Worm (Caenorhabditis elegans) whole organism, midembryonic: ENCODE results near the gene W04B5.5.
"Not testable (repeated sequence)": the region's sequence is repeated elsewhere in the genome, so short reads cannot be mapped to it uniquely, and the experiment has no call there.

Experiments
- T22C8.4 ChIP-seq: fragments of 200-800 bp; sonication (Bioruptor generic); IDR thresholded peaks from 2 replicates; pipeline ENCODE4 v1.3.6; 2022; ENCODE audit warnings: missing genetic modification characterization, missing compliant biosample characterization
- cog-1 ChIP-seq: sonication (generic microtip); optimal IDR thresholded peaks from 2 replicates; lab custom pipeline; 2016; ENCODE audit warnings: missing genetic modification characterization, missing compliant biosample characterization
- flt-1 ChIP-seq: fragments of 200-800 bp; sonication (Bioruptor generic); IDR thresholded peaks from 2 replicates; pipeline ENCODE4 v1.3.6; 2022; ENCODE audit warnings: missing genetic modification characterization, missing compliant biosample characterization
- klf-2 ChIP-seq: fragments of 200-800 bp; sonication (Bioruptor generic); conservative IDR thresholded peaks from 2 replicates; pipeline ENCODE4 v1.3.6; 2022; ENCODE audit warnings: missing genetic modification reagents, missing genetic modification characterization, missing compliant biosample characterization
- med-1 ChIP-seq: sonication (generic microtip); optimal IDR thresholded peaks from 2 replicates; lab custom pipeline; 2017; ENCODE audit warnings: missing genetic modification characterization, mild to moderate bottlenecking, missing compliant biosample characterization, antibody characterized with exemption, missing genetic modification reagents; ENCODE audit not compliant: insufficient read depth
- ref-1 ChIP-seq: fragments of 200-800 bp; sonication (Bioruptor generic); conservative IDR thresholded peaks from 2 replicates; pipeline ENCODE4 v1.3.6; 2022; ENCODE audit warnings: missing genetic modification reagents, missing genetic modification characterization, missing compliant biosample characterization
- tab-1 ChIP-seq: fragments of 200-800 bp; sonication (Bioruptor generic); IDR thresholded peaks from 2 replicates; pipeline ENCODE4 v1.3.6; 2022; ENCODE audit warnings: missing genetic modification characterization, missing compliant biosample characterization
- ztf-23 ChIP-seq: fragments of 200-800 bp; sonication (Bioruptor generic); IDR thresholded peaks from 2 replicates; pipeline ENCODE4 v1.3.6; 2022; ENCODE audit warnings: missing genetic modification reagents, missing genetic modification characterization, missing compliant biosample characterization
- ztf-29 ChIP-seq: fragments of 200-800 bp; sonication (Bioruptor generic); IDR thresholded peaks from 2 replicates; pipeline ENCODE4 v1.3.6; 2022; ENCODE audit warnings: missing genetic modification reagents, missing genetic modification characterization, missing compliant biosample characterization

The W04B5.5 gene

ce11 chrIII:2418159-2418658, at the start of gene W04B5.5, which contains the start of gene W04B5.3:
TSS of gene W04B5.5 (minus strand) at chrIII:2418209.
TSS of gene W04B5.3 (plus strand) at chrIII:2418514.
- no peak for TF ChIP-seq tab-1 (GFP tag; lab: Robert Waterston, UW)
- no peak for TF ChIP-seq med-1 (GFP tag; lab: Kevin White, UChicago)
- no peak for TF ChIP-seq ztf-23 (GFP tag; lab: Robert Waterston, UW)
- no peak for TF ChIP-seq flt-1 (GFP tag; lab: Robert Waterston, UW)
- TF ChIP-seq ztf-29 (GFP tag; lab: Robert Waterston, UW) = no peak
- TF ChIP-seq T22C8.4 (GFP tag; lab: Robert Waterston, UW) = no peak

DNA sequence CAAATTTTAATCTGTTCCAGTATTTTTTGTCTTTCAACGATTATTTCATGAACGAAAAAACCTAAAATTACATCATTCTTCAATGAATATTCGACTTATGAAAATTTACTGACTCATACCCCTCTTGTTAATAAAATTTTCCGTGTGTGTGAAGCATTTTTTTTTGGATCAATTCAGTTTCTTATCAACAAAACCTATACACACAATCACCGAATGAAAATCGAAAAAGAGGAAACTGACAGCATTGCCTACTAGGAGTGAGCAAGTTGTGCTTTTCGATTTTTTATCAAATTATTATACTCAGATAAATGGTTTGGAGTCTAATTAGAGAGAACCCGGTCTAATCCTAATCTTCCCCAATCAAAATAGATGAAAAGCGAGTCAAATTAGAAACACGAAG, 40.7 kb upstream of the W04B5.5 start, which contains the start of gene E02H9.3:
Gene E02H9.3 (plus strand): TSS at position 301 of the 400 bp plus-strand sequence.
- TF ChIP-seq klf-2, tab-1, ztf-23 (GFP tag; lab: Robert Waterston, UW): not testable (repeated sequence)

DNA sequence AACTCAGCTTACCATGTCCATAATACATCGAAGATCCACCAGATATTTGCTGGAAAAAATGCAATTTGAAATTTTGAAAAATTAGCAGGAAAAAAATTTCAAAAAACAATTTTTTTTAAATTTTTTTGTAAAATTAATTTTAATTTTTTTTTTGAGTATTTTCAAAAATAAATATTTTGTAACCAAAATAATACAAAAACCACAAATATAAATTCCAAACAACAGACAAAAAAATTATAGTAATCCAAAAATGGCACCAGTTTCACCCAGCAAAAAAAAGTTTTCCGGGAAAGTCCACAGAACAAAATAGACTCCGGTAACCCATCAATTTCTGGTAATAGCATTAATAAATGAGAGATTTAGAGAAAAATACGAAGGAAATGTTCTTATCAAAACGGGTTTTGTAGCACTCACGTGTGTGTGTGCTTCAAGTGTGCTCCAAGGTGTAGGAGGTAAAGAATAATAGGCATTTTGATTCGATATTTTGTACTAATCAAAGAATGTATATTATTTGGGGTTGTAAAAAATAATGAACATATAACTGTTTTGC, 36.8 kb upstream of the W04B5.5 start, which contains the start of gene nhr-121:
Gene nhr-121 (minus strand): TSS at position 51 of the 550 bp plus-strand sequence.
- TF ChIP-seq flt-1 (GFP tag; lab: Robert Waterston, UW) = no peak
- TF ChIP-seq klf-2 (GFP tag; lab: Robert Waterston, UW) = no peak
- no peak for TF ChIP-seq T22C8.4 (GFP tag; lab: Robert Waterston, UW)
- TF ChIP-seq med-1 (GFP tag; lab: Kevin White, UChicago) = no peak
- TF ChIP-seq cog-1 = no peak
- TF ChIP-seq ztf-23 (GFP tag; lab: Robert Waterston, UW) = no peak
- no peak for TF ChIP-seq tab-1 (GFP tag; lab: Robert Waterston, UW)
- no peak for TF ChIP-seq ref-1 (GFP tag; lab: Robert Waterston, UW)
- TF ChIP-seq ztf-29 (GFP tag; lab: Robert Waterston, UW) = no peak

ce11 chrIII:2445574-2446259, 27.7 kb upstream of the W04B5.5 start, which contains the start of the genes E02H9.7 and klo-2:
TSS of gene E02H9.7 (minus strand) at chrIII:2445674.
TSS of gene klo-2 (plus strand) at chrIII:2446209.
- TF ChIP-seq T22C8.4 (GFP tag; lab: Robert Waterston, UW) (no peak), med-1 (GFP tag; lab: Kevin White, UChicago) (no peak), cog-1 (no peak), ztf-29 (GFP tag; lab: Robert Waterston, UW) (no peak), tab-1 (GFP tag; lab: Robert Waterston, UW) (no peak), ref-1 (GFP tag; lab: Robert Waterston, UW) (no peak), ztf-23 (GFP tag; lab: Robert Waterston, UW) (no peak)

DNA sequence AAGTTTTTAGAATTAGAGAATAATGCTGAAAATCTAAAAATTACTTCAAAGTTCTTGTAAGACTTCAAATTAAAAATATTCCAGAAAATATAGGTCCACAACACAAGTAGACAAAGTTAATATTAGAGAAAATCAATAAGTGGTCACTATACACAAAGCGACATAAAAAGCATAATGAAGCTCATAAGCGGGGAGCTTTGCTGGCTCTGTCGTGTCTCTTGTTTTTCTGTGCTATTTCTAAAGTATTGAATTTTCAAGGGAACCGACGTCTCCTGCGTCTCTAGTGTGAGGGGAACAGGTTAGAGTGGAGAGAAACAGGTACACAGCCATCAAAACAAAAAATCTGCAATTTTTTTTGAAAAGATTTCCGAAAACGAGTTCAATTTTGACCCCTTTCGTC, 20.5 kb upstream of the W04B5.5 start, which contains the start of gene E02H9.13:
Gene E02H9.13 (minus strand): TSS at position 199 of the 400 bp plus-strand sequence.
- TF ChIP-seq ztf-23 (GFP tag; lab: Robert Waterston, UW) (no peak), ztf-29 (GFP tag; lab: Robert Waterston, UW) (no peak), ref-1 (GFP tag; lab: Robert Waterston, UW) (no peak), flt-1 (GFP tag; lab: Robert Waterston, UW) (no peak), tab-1 (GFP tag; lab: Robert Waterston, UW) (no peak), med-1 (GFP tag; lab: Kevin White, UChicago) (no peak), klf-2 (GFP tag; lab: Robert Waterston, UW) (no peak), cog-1 (no peak), T22C8.4 (GFP tag; lab: Robert Waterston, UW) (no peak)

DNA sequence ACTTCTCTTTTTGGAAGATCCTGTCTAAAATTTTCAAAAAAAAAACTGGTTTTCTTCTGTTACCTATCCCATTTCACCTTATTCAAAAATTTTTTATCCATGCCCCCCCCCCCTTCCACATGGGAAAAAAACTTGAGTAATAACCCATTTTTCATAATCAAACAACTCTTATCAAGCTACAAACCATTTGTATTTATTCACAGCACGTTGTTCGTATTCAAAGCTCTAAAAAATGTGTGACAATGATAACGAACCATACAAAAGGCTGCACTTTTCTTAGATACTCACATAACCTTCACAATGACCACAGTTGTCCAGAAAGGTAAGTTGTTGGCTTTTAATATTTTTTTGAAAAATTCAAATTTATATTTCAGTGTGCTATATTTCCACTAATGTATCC, 17.8 kb upstream of the W04B5.5 start, which contains the start of gene E02H9.6:
Gene E02H9.6 (plus strand): TSS at position 301 of the 400 bp plus-strand sequence.
- TF ChIP-seq tab-1 (GFP tag; lab: Robert Waterston, UW); ztf-23 (GFP tag; lab: Robert Waterston, UW); cog-1: not testable (repeated sequence)

DNA sequence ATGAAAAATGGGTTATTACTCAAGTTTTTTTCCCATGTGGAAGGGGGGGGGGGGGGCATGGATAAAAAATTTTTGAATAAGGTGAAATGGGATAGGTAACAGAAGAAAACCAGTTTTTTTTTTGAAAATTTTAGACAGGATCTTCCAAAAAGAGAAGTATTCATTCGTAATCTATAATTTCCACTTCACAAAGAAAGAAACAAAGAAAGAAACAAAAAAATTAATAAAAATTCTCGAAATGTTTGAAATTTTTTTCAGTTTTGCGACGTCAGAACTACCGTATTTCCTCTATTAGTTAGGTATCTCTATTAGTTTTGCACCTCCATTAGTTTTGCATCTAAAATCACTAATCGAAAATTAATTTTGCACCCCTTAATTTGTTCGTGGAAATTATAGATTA, 17.4 kb upstream of the W04B5.5 start, which contains the start of gene W04B5.6:
Gene W04B5.6 (minus strand): TSS at position 101 of the 400 bp plus-strand sequence.
- TF ChIP-seq ztf-23 (GFP tag; lab: Robert Waterston, UW); med-1 (GFP tag; lab: Kevin White, UChicago); T22C8.4 (GFP tag; lab: Robert Waterston, UW): not testable (repeated sequence)

ce11 chrIII:2432925-2433324, 14.9 kb upstream of the W04B5.5 start:
- TF ChIP-seq ref-1 (GFP tag; lab: Robert Waterston, UW) = no peak
- no peak for TF ChIP-seq tab-1 (GFP tag; lab: Robert Waterston, UW)
- no peak for TF ChIP-seq flt-1 (GFP tag; lab: Robert Waterston, UW)
- no peak for TF ChIP-seq med-1 (GFP tag; lab: Kevin White, UChicago)
- TF ChIP-seq cog-1 = no peak

DNA sequence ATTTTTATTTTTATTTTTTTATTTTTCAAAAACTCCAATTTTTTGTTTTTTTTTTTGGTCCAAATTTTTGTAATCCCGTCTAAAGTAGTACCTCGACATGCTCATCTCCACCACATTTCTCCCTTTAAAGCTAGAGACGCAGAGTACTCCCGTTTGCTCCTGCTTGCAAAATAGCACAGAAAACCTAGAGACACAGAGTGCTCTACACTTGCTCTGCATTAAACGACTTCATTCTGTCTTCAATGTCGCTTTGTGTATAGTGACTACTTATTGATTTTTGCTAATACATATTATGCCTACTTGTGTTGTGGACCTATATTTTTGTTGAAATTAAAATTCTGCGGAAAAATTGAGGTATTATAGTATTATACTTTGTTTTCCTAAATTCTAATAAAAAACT, 8.1 kb upstream of the W04B5.5 start, which contains the start of gene W04B5.8:
Gene W04B5.8 (plus strand): TSS at position 195 of the 400 bp plus-strand sequence.
- no peak for TF ChIP-seq T22C8.4 (GFP tag; lab: Robert Waterston, UW)
- no peak for TF ChIP-seq ref-1 (GFP tag; lab: Robert Waterston, UW)
- TF ChIP-seq klf-2 (GFP tag; lab: Robert Waterston, UW) = no peak
- TF ChIP-seq ztf-23 (GFP tag; lab: Robert Waterston, UW) = no peak
- TF ChIP-seq cog-1 = no peak
- TF ChIP-seq tab-1 (GFP tag; lab: Robert Waterston, UW) = no peak
- no peak for TF ChIP-seq flt-1 (GFP tag; lab: Robert Waterston, UW)
- no peak for TF ChIP-seq ztf-29 (GFP tag; lab: Robert Waterston, UW)
- TF ChIP-seq med-1 (GFP tag; lab: Kevin White, UChicago) = no peak
